Worm (Caenorhabditis elegans) whole organism, mixed stage, embryonic: Measurements from ENCODE around the gene ptr-5.

Experiments
- ceh-43 ChIP-seq: fragments of 200-800 bp; sonication (Bioruptor generic); optimal IDR thresholded peaks from 2 replicates; lab custom pipeline; 2018; ENCODE audit warnings: mild to moderate bottlenecking, missing genetic modification characterization, moderate library complexity, missing compliant biosample characterization
- ces-1 ChIP-seq: fragments of 150-350 bp; optimal IDR thresholded peaks from 2 replicates; lab custom pipeline; 2014; ENCODE audit warnings: missing biosample characterization, missing genetic modification reagents, missing genetic modification characterization
- ham-2 ChIP-seq: fragments of 200-800 bp; sonication (Bioruptor generic); optimal IDR thresholded peaks from 2 replicates; lab custom pipeline; 2018; ENCODE audit warnings: mild to moderate bottlenecking, missing genetic modification characterization, missing compliant biosample characterization
- nhr-76 ChIP-seq: sonication (generic microtip); optimal IDR thresholded peaks from 2 replicates; lab custom pipeline; 2017; ENCODE audit warnings: missing biosample characterization, missing genetic modification characterization
- sptf-1 ChIP-seq: sonication (generic microtip); optimal IDR thresholded peaks from 2 replicates; lab custom pipeline; 2017; ENCODE audit warnings: mild to moderate bottlenecking, missing genetic modification characterization, moderate library complexity, missing compliant biosample characterization
- unc-120 ChIP-seq: sonication (generic microtip); optimal IDR thresholded peaks from 2 replicates; lab custom pipeline; 2017; ENCODE audit warnings: missing genetic modification characterization, missing compliant biosample characterization; ENCODE audit not compliant: poor library complexity, severe bottlenecking
- ztf-11 ChIP-seq: fragments of 150-350 bp; optimal IDR thresholded peaks from 2 replicates; lab custom pipeline; 2014; ENCODE audit warnings: missing biosample characterization, missing genetic modification characterization

- no peak for TF ChIP-seq nhr-76 (tag; lab: Kevin White, UChicago)
- TF ChIP-seq ham-2 (GFP tag; lab: Kevin White, UChicago), result no peak
- no peak for TF ChIP-seq ztf-11 (tag; lab: Kevin White, UChicago)
- TF ChIP-seq ceh-43 (GFP tag; lab: Kevin White, UChicago), result no peak
- no peak for TF ChIP-seq ces-1
- TF ChIP-seq unc-120, result no peak
- no peak for TF ChIP-seq sptf-1 (tag; lab: Kevin White, UChicago)
Measured at ce11 chrX:17356748-17357147, 38.4 kb downstream of the ptr-5 start.
